Fruit fly (Drosophila melanogaster) whole organism, embryonic: ENCODE measurements around the gene enc.

Experiments used
- Awh ChIP-seq: fragments of 200-800 bp; sonication (Bioruptor generic); IDR thresholded peaks from 2 replicates; pipeline ENCODE4, ENCODE4 v1.3.6; 2022; ENCODE audit warnings: missing biosample characterization, missing genetic modification characterization
- B-H1 ChIP-seq: fragments of 200-800 bp; sonication (Bioruptor generic); IDR thresholded peaks from 3 replicates; pipeline ENCODE4 v1.3.6; 2022; ENCODE audit warnings: missing biosample characterization, missing genetic modification characterization
- CG10366 ChIP-seq: fragments of 200-800 bp; sonication (Bioruptor generic); IDR thresholded peaks from 2 replicates; pipeline ENCODE4 v1.3.6; 2022; ENCODE audit warnings: missing biosample characterization, missing genetic modification characterization
- CG10565 ChIP-seq: fragments of 200-800 bp; sonication (Bioruptor generic); optimal IDR thresholded peaks from 3 replicates; lab custom pipeline; 2016; ENCODE audit warnings: missing biosample characterization, mild to moderate bottlenecking, missing genetic modification characterization
- CG10979 ChIP-seq: fragments of 200-800 bp; sonication (Bioruptor generic); optimal IDR thresholded peaks from 2 replicates; lab custom pipeline; 2018; ENCODE audit warnings: missing biosample characterization, mild to moderate bottlenecking, missing genetic modification characterization, moderate library complexity
- CG11247 ChIP-seq: fragments of 200-800 bp; sonication (Bioruptor generic); IDR thresholded peaks from 2 replicates; pipeline ENCODE4 v1.3.6; 2022; ENCODE audit warnings: missing biosample characterization, missing genetic modification characterization
- CG13287 ChIP-seq: fragments of 200-800 bp; sonication (Bioruptor generic); IDR thresholded peaks from 2 replicates; pipeline ENCODE4 v1.3.6; 2022; ENCODE audit warnings: missing biosample characterization, missing genetic modification characterization; ENCODE audit not compliant: partially characterized antibody
- CG13894 ChIP-seq: fragments of 200-800 bp; sonication (Bioruptor generic); optimal IDR thresholded peaks from 3 replicates; lab custom pipeline; 2018; ENCODE audit warnings: missing biosample characterization, mild to moderate bottlenecking, missing genetic modification characterization, moderate library complexity
- CG15696 ChIP-seq: fragments of 200-800 bp; sonication (Bioruptor generic); optimal IDR thresholded peaks from 2 replicates; lab custom pipeline; 2019; ENCODE audit warnings: missing biosample characterization, mild to moderate bottlenecking, missing genetic modification characterization, moderate library complexity
- CG17359 ChIP-seq: fragments of 200-800 bp; sonication (Bioruptor generic); optimal IDR thresholded peaks from 3 replicates; lab custom pipeline; 2018; ENCODE audit warnings: missing biosample characterization, mild to moderate bottlenecking, missing genetic modification characterization, moderate library complexity
- CG18599 ChIP-seq: fragments of 200-800 bp; sonication (Bioruptor generic); optimal IDR thresholded peaks from 3 replicates; lab custom pipeline; 2017; ENCODE audit warnings: missing biosample characterization, missing genetic modification characterization, mild to moderate bottlenecking, moderate library complexity, missing genetic modification reagents
- CG2199 ChIP-seq: fragments of 200-800 bp; sonication (Bioruptor generic); IDR thresholded peaks from 3 replicates; pipeline ENCODE4 v1.3.6; 2022; ENCODE audit warnings: missing biosample characterization, missing genetic modification characterization
- CG30403 ChIP-seq: fragments of 200-800 bp; sonication (Bioruptor generic); optimal IDR thresholded peaks from 3 replicates; lab custom pipeline; 2016; ENCODE audit warnings: missing biosample characterization, missing genetic modification characterization
- CG32532 ChIP-seq: fragments of 200-800 bp; sonication (Bioruptor generic); IDR thresholded peaks from 2 replicates; pipeline ENCODE4 v1.3.6; 2022; ENCODE audit warnings: missing biosample characterization, missing genetic modification characterization
- CG34376 ChIP-seq: fragments of 200-800 bp; sonication (Bioruptor generic); optimal IDR thresholded peaks from 2 replicates; lab custom pipeline; 2018; ENCODE audit warnings: missing biosample characterization, mild to moderate bottlenecking, missing genetic modification characterization
- CG3838 ChIP-seq: fragments of 200-800 bp; sonication (Bioruptor generic); optimal IDR thresholded peaks from 3 replicates; lab custom pipeline; 2016; ENCODE audit warnings: missing biosample characterization, missing genetic modification characterization
- CG4854 ChIP-seq: fragments of 200-800 bp; sonication (Bioruptor generic); optimal IDR thresholded peaks from 2 replicates; lab custom pipeline; 2016; ENCODE audit warnings: missing biosample characterization, missing genetic modification characterization, inconsistent platforms
- CG6765 ChIP-seq: fragments of 200-800 bp; sonication (Bioruptor generic); optimal IDR thresholded peaks from 3 replicates; lab custom pipeline; 2017; ENCODE audit warnings: missing biosample characterization, mild to moderate bottlenecking, missing genetic modification characterization
- CG8388 ChIP-seq: fragments of 200-800 bp; sonication (Bioruptor generic); optimal IDR thresholded peaks from 2 replicates; lab custom pipeline; 2019; ENCODE audit warnings: missing biosample characterization, mild to moderate bottlenecking, missing genetic modification characterization, moderate library complexity
- CG8478 ChIP-seq: fragments of >200 bp; optimal IDR thresholded peaks from 2 replicates; lab custom pipeline; 2018
- CG8944 ChIP-seq: fragments of 200-800 bp; sonication (Bioruptor generic); optimal IDR thresholded peaks from 3 replicates; lab custom pipeline; 2016; ENCODE audit warnings: missing biosample characterization, missing genetic modification characterization
- CG9727 ChIP-seq: fragments of 200-800 bp; sonication (Bioruptor generic); optimal IDR thresholded peaks from 3 replicates; lab custom pipeline; 2017; ENCODE audit warnings: missing biosample characterization, mild to moderate bottlenecking, missing genetic modification characterization
- Dip3 ChIP-seq: fragments of 200-800 bp; sonication (Bioruptor generic); optimal IDR thresholded peaks from 3 replicates; lab custom pipeline; 2016; ENCODE audit warnings: missing biosample characterization, missing genetic modification characterization
- Eip74EF ChIP-seq, 2 experiments: fragments of 200-800 bp in 1 of 2; fragments of >200 bp in 1 of 2; sonication (Bioruptor generic) in 1 of 2; optimal IDR thresholded peaks; 2 replicates each; lab custom pipeline; 2017 to 2019; ENCODE audit warnings: missing biosample characterization in 2 of 2, missing genetic modification characterization in 2 of 2, mild to moderate bottlenecking in 1 of 2, moderate library complexity in 1 of 2
- Gsc ChIP-seq: fragments of 200-800 bp; sonication (Bioruptor generic); IDR thresholded peaks from 2 replicates; pipeline ENCODE4 v1.3.6; 2022; ENCODE audit warnings: missing biosample characterization, missing genetic modification characterization
- HLH3B ChIP-seq: fragments of 200-800 bp; sonication (Bioruptor generic); IDR thresholded peaks from 2 replicates; pipeline ENCODE4 v1.3.6; 2022; ENCODE audit warnings: missing biosample characterization, missing genetic modification characterization
- Hmx ChIP-seq: fragments of 200-800 bp; sonication (Bioruptor generic); optimal IDR thresholded peaks from 2 replicates; lab custom pipeline; 2016; ENCODE audit warnings: missing biosample characterization, missing genetic modification characterization
- Hr39 ChIP-seq: fragments of >200 bp; optimal IDR thresholded peaks from 2 replicates; lab custom pipeline; 2017
- Myb ChIP-seq: fragments of 200-800 bp; sonication (Bioruptor generic); optimal IDR thresholded peaks from 2 replicates; lab custom pipeline; 2016; ENCODE audit warnings: missing biosample characterization, missing genetic modification characterization
- NC2α ChIP-seq: fragments of 200-800 bp; sonication (Bioruptor generic); optimal IDR thresholded peaks from 2 replicates; lab custom pipeline; 2016; ENCODE audit warnings: missing biosample characterization, missing genetic modification characterization
- NfI ChIP-seq: fragments of 200-800 bp; sonication (Bioruptor generic); optimal IDR thresholded peaks from 3 replicates; lab custom pipeline; 2018; ENCODE audit warnings: missing biosample characterization, mild to moderate bottlenecking, missing genetic modification characterization, moderate library complexity
- Vsx1 ChIP-seq: fragments of 200-800 bp; sonication (Bioruptor generic); optimal IDR thresholded peaks from 2 replicates; lab custom pipeline; 2017; ENCODE audit warnings: missing biosample characterization, mild to moderate bottlenecking, missing genetic modification characterization, missing genetic modification reagents
- aop ChIP-seq: fragments of 200-800 bp; sonication (Bioruptor generic); IDR thresholded peaks from 2 replicates; pipeline ENCODE4 v1.3.6; 2022; ENCODE audit warnings: missing biosample characterization, missing genetic modification characterization
- caup ChIP-seq: fragments of 200-800 bp; sonication (Bioruptor generic); optimal IDR thresholded peaks from 3 replicates; lab custom pipeline; 2017; ENCODE audit warnings: missing biosample characterization, mild to moderate bottlenecking, missing genetic modification characterization, moderate library complexity; ENCODE audit not compliant: severe bottlenecking
- cg ChIP-seq: fragments of 200-800 bp; sonication (Bioruptor generic); optimal IDR thresholded peaks from 3 replicates; lab custom pipeline; 2019; ENCODE audit warnings: missing biosample characterization, mild to moderate bottlenecking, missing genetic modification characterization, moderate library complexity
- chm ChIP-seq: fragments of 200-800 bp; sonication (Bioruptor generic); IDR thresholded peaks from 2 replicates; pipeline ENCODE4 v1.3.6; 2022; ENCODE audit warnings: missing biosample characterization, missing genetic modification characterization
- croc ChIP-seq: fragments of 200-800 bp; sonication (Bioruptor generic); conservative IDR thresholded peaks from 3 replicates; pipeline ENCODE4 v1.3.6; 2022; ENCODE audit warnings: missing biosample characterization, missing genetic modification characterization
- ems ChIP-seq: fragments of 200-800 bp; sonication (Bioruptor generic); optimal IDR thresholded peaks from 3 replicates; lab custom pipeline; 2016; ENCODE audit warnings: missing biosample characterization, missing genetic modification characterization
- fru ChIP-seq: fragments of >200 bp; optimal IDR thresholded peaks from 2 replicates; lab custom pipeline; 2017
- gcm2 ChIP-seq: fragments of 200-800 bp; sonication (Bioruptor generic); optimal IDR thresholded peaks from 2 replicates; lab custom pipeline; 2016; ENCODE audit warnings: missing biosample characterization, missing genetic modification characterization
- gem ChIP-seq: fragments of 200-800 bp; sonication (Bioruptor generic); optimal IDR thresholded peaks from 2 replicates; lab custom pipeline; 2019; ENCODE audit warnings: missing biosample characterization, mild to moderate bottlenecking, missing genetic modification characterization, moderate library complexity
- gfzf ChIP-seq: fragments of 200-800 bp; sonication (Bioruptor generic); optimal IDR thresholded peaks from 2 replicates; lab custom pipeline; 2016; ENCODE audit warnings: missing biosample characterization, mild to moderate bottlenecking, missing genetic modification characterization, moderate library complexity
- gsb ChIP-seq: fragments of 200-800 bp; sonication (Bioruptor generic); IDR thresholded peaks from 2 replicates; pipeline ENCODE4 v1.3.6; 2022; ENCODE audit warnings: missing biosample characterization, missing genetic modification characterization
- odd ChIP-seq: fragments of 200-800 bp; sonication (Bioruptor generic); optimal IDR thresholded peaks from 2 replicates; lab custom pipeline; 2017; ENCODE audit warnings: missing biosample characterization, mild to moderate bottlenecking, missing genetic modification characterization
- pzg ChIP-seq: fragments of 200-800 bp; sonication (Bioruptor generic); optimal IDR thresholded peaks from 3 replicates; lab custom pipeline; 2018; ENCODE audit warnings: missing biosample characterization, mild to moderate bottlenecking, missing genetic modification characterization, moderate library complexity
- rib ChIP-seq: fragments of 200-800 bp; sonication (Bioruptor generic); IDR thresholded peaks from 2 replicates; pipeline ENCODE4 v1.3.6; 2022; ENCODE audit warnings: missing biosample characterization, missing genetic modification characterization
- sob ChIP-seq: fragments of 200-800 bp; sonication (Bioruptor generic); IDR thresholded peaks from 2 replicates; pipeline ENCODE4 v1.3.6; 2022; ENCODE audit warnings: missing biosample characterization, missing genetic modification characterization
- tap ChIP-seq: fragments of 200-800 bp; optimal IDR thresholded peaks from 3 replicates; lab custom pipeline; 2019; ENCODE audit warnings: missing biosample characterization, mild to moderate bottlenecking, missing genetic modification characterization, moderate library complexity
- tup ChIP-seq: fragments of 200-800 bp; sonication (Bioruptor generic); optimal IDR thresholded peaks from 2 replicates; lab custom pipeline; 2016; ENCODE audit warnings: missing biosample characterization, mild to moderate bottlenecking, missing genetic modification characterization, moderate library complexity
- unc-4 ChIP-seq: fragments of 200-800 bp; sonication (Bioruptor generic); IDR thresholded peaks from 2 replicates; pipeline ENCODE4 v1.3.6; 2022; ENCODE audit warnings: missing biosample characterization, missing genetic modification characterization; ENCODE audit not compliant: partially characterized antibody
- zfh2 ChIP-seq: fragments of 200-800 bp; sonication (Bioruptor generic); optimal IDR thresholded peaks from 2 replicates; lab custom pipeline; 2016; ENCODE audit warnings: missing biosample characterization, missing genetic modification characterization

The enc gene

dm6 chr3L:3787595-3788151 is 30.8 kb upstream of the enc start (continued):
- no peak for TF ChIP-seq Gsc (GFP tag; lab: Robert Waterston, UW)
- peak; percentile 31 for TF ChIP-seq Myb (GFP tag; lab: Kevin White, UChicago)
- no peak for TF ChIP-seq gem
- TF ChIP-seq cg, result peak; percentile 87
- no peak; the same call in 2 of the 3 replicates for TF ChIP-seq B-H1 (GFP tag; lab: Robert Waterston, UW)
- no peak for TF ChIP-seq CG8478 (lab: Kevin White, UChicago)
- TF ChIP-seq rib (GFP tag; lab: Robert Waterston, UW), result no peak
- TF ChIP-seq zfh2 (GFP tag; lab: Kevin White, UChicago), result no peak
- peak; percentile 68 for TF ChIP-seq chm (GFP tag; lab: Robert Waterston, UW)
- TF ChIP-seq CG18599 (GFP tag; lab: Kevin White, UChicago), result no peak
- no peak for TF ChIP-seq CG6765 (GFP tag; lab: Kevin White, UChicago)
- no peak for TF ChIP-seq croc (GFP tag; lab: Robert Waterston, UW)
- TF ChIP-seq CG30403 (GFP tag; lab: Kevin White, UChicago), result no peak
- no peak for TF ChIP-seq CG10565 (GFP tag; lab: Kevin White, UChicago)
- TF ChIP-seq tap (tag; lab: Kevin White, UChicago), result peak; percentile 8
- TF ChIP-seq CG3838, result no peak
- TF ChIP-seq pzg (GFP tag; lab: Kevin White, UChicago), result peak; percentile 78
- no peak for TF ChIP-seq Hmx (GFP tag; lab: Kevin White, UChicago)
- no peak for TF ChIP-seq CG15696
- TF ChIP-seq aop (GFP tag; lab: Robert Waterston, UW), result no peak; the same call in 1 of the 2 replicates
- no peak for TF ChIP-seq Vsx1 (GFP tag; lab: Kevin White, UChicago)
- TF ChIP-seq fru (lab: Kevin White, UChicago), result no peak
- TF ChIP-seq Dip3 (GFP tag; lab: Kevin White, UChicago), result peak; percentile 1
- peak; percentile 13 for TF ChIP-seq CG13894 (tag; lab: Kevin White, UChicago)
- TF ChIP-seq gcm2 (GFP tag; lab: Kevin White, UChicago), result peak; percentile 63
- no peak for TF ChIP-seq CG10979
- no peak for TF ChIP-seq Hr39 (lab: Kevin White, UChicago)
- no peak for TF ChIP-seq CG8944 (GFP tag; lab: Kevin White, UChicago)
- TF ChIP-seq CG8388 (GFP tag; lab: Kevin White, UChicago), result no peak
- no peak for TF ChIP-seq CG17359
- no peak for TF ChIP-seq CG2199 (GFP tag; lab: Robert Waterston, UW)
- peak; percentile 27 for TF ChIP-seq NfI
- TF ChIP-seq CG32532 (GFP tag; lab: Robert Waterston, UW), result no peak
- TF ChIP-seq ems (GFP tag; lab: Kevin White, UChicago), result no peak
- TF ChIP-seq CG11247 (GFP tag; lab: Robert Waterston, UW), result no peak
- peak; percentile 54 for TF ChIP-seq caup (GFP tag; lab: Kevin White, UChicago)
- peak; percentile 33 for TF ChIP-seq CG34376 (GFP tag; lab: Kevin White, UChicago)
- TF ChIP-seq NC2α, result no peak
- TF ChIP-seq odd, result peak; percentile 68
- TF ChIP-seq CG13287 (GFP tag; lab: Robert Waterston, UW), result peak; percentile 48
- TF ChIP-seq gfzf (GFP tag; lab: Kevin White, UChicago), result peak; percentile 92
- TF ChIP-seq Awh, result no peak
- TF ChIP-seq gsb, result no peak
- TF ChIP-seq Eip74EF (GFP tag; optimal IDR thresholded peaks at IDR 0.05; lab: Kevin White, UChicago), result peak in 1 of 2 experiments; percentile 14
- TF ChIP-seq unc-4 (GFP tag; lab: Robert Waterston, UW), result no peak; the same call in 1 of the 2 replicates
- no peak for TF ChIP-seq HLH3B (GFP tag; lab: Robert Waterston, UW)
- TF ChIP-seq CG4854, result no peak
- TF ChIP-seq tup (GFP tag; lab: Kevin White, UChicago), result no peak
- TF ChIP-seq CG10366 (GFP tag; lab: Robert Waterston, UW), result no peak
- peak; percentile 46; the same call in 1 of the 2 replicates for TF ChIP-seq sob
- TF ChIP-seq CG9727 (GFP tag; lab: Kevin White, UChicago), result peak; percentile 36
